Fruit fly (Drosophila melanogaster): ENCODE data around the gene cert.

cert gene

DNA sequence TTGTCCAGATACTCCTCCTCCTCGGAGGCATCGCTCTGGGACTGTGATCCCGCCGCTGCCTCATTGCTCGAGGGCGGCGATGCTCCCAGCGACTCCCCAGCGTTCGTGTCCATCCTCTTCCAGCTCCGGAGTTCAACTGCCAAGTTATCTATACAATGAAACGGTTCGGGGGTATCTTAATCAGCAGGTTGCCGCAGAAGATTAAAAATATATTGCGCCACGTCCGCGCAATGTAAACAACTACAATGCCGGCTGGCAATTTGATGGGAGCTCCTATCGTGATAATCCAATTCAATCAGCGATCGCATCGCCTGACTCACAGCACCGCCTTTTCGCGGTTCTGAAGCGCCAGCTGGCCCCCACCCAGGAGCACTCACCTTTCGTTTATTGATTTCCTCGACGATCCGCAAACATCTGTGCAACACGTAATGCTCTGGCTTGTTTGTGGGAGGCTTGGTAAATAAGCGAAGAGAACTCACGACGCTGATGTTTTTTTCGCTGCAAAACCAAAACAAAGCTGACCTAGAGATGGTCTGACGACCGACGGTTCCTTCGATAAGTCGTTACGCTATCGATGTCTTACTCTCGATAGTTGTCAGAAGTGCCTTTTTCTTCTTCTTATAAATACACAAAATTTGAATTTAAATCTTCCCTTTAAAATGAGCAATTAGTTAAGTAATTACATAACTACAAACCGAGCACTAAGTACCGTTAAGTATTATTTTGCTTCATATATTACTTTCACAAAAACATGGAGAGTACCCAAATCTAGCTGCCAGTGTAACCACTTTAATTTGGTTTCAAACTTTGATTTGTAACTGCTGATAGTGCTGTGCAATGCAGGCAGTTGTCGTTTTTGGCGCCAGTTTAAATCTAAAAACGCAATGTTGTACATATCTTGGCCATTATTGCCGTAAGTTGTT lies at the start of gene cert:
TSS of gene cert (minus strand) at position 535 of the 923 bp plus-strand sequence.
- TF ChIP-seq Ets96B (tag; optimal IDR thresholded peaks at IDR 0.05) (no peak), dsx (GFP tag; optimal IDR thresholded peaks at IDR 0.05; ENCODE audit: poor library complexity, severe bottlenecking) (no peak), Sox102F (GFP tag; optimal IDR thresholded peaks at IDR 0.05) (peak; percentile 40), eg (GFP tag; IDR thresholded peaks at IDR 0.05) (no peak), CG6276 (GFP tag; optimal IDR thresholded peaks at IDR 0.05) (no peak), spab (GFP tag; optimal IDR thresholded peaks at IDR 0.05) (no peak), CG15336 (GFP tag; IDR thresholded peaks at IDR 0.05) (no peak), CG3919 (GFP tag; optimal IDR thresholded peaks at IDR 0.05) (peak; percentile 63), CG34406 (GFP tag; optimal IDR thresholded peaks at IDR 0.05) (peak; percentile 36), lz (GFP tag; optimal IDR thresholded peaks at IDR 0.05) (peak; percentile 10), Hr38 (GFP tag; optimal IDR thresholded peaks at IDR 0.05) (no peak), Smox (GFP tag; optimal IDR thresholded peaks at IDR 0.05) (no peak), CG7368 (GFP tag; optimal IDR thresholded peaks at IDR 0.05) (peak; percentile 40), CG10631 (GFP tag; optimal IDR thresholded peaks at IDR 0.05) (peak; percentile 30), Blimp-1 (GFP tag; optimal IDR thresholded peaks at IDR 0.05) (peak; percentile 24), Eip78C (GFP tag) (peak; percentile 78), CG6792 (GFP tag; optimal IDR thresholded peaks at IDR 0.05) (peak; percentile 32), vri (GFP tag; optimal IDR thresholded peaks at IDR 0.05) (peak; percentile 88), Met (GFP tag; optimal IDR thresholded peaks at IDR 0.05) (peak; percentile 39), svp (GFP tag) (peak; percentile 95), CG11294 (GFP tag; IDR thresholded peaks at IDR 0.05) (no peak), Eip93F (GFP tag; optimal IDR thresholded peaks at IDR 0.05) (no peak), CG6163 (GFP tag; IDR thresholded peaks at IDR 0.05) (0 out of 3 replicates have a peak, but pooled peaks have one; percentile 30), CG6808 (GFP tag; optimal IDR thresholded peaks at IDR 0.05) (peak; percentile 3), ss (GFP tag; optimal IDR thresholded peaks at IDR 0.05) (peak in 1 of 2 experiments; percentile 49), Hr39 (GFP tag; optimal IDR thresholded peaks at IDR 0.05) (peak; percentile 25), net (GFP tag; optimal IDR thresholded peaks at IDR 0.05) (peak; percentile 21), OdsH (GFP tag; optimal IDR thresholded peaks at IDR 0.05) (peak; percentile 6), topi (GFP tag; optimal IDR thresholded peaks at IDR 0.05) (no peak), CG8119 (GFP tag; IDR thresholded peaks at IDR 0.05) (no peak), dac (GFP tag; optimal IDR thresholded peaks at IDR 0.05) (no peak), CG6854 (GFP tag; optimal IDR thresholded peaks at IDR 0.05) (peak; percentile 55), CG3032 (tag; optimal IDR thresholded peaks at IDR 0.05) (peak; percentile 13), CG9139 (GFP tag; optimal IDR thresholded peaks at IDR 0.05) (no peak), acj6 (GFP tag; optimal IDR thresholded peaks at IDR 0.05) (no peak), esn (GFP tag; optimal IDR thresholded peaks at IDR 0.05) (peak; percentile 53), pdm3 (GFP tag; optimal IDR thresholded peaks at IDR 0.05) (peak; percentile 37), fkh (GFP tag; optimal IDR thresholded peaks at IDR 0.05) (peak; percentile 86), cyc (GFP tag; optimal IDR thresholded peaks at IDR 0.05) (peak; percentile 9), CG11762 (GFP tag; optimal IDR thresholded peaks at IDR 0.05; ENCODE audit: insufficient read depth) (no peak), Lpt (GFP tag; optimal IDR thresholded peaks at IDR 0.05) (no peak), Eip75B (GFP tag; optimal IDR thresholded peaks at IDR 0.05) (peak; percentile 52), fd59A (GFP tag; optimal IDR thresholded peaks at IDR 0.05) (no peak), CG16779 (tag; optimal IDR thresholded peaks at IDR 0.05) (no peak), fd85E (GFP tag; optimal IDR thresholded peaks at IDR 0.05) (no peak), CG32006 (GFP tag; optimal IDR thresholded peaks at IDR 0.05) (peak; percentile 5), CG8632 (GFP tag; optimal IDR thresholded peaks at IDR 0.05) (peak; percentile 51), CG8319 (GFP tag; optimal IDR thresholded peaks at IDR 0.05) (no peak), Gug (GFP tag; IDR thresholded peaks at IDR 0.05) (no peak), Ets21C (GFP tag; optimal IDR thresholded peaks at IDR 0.05) (peak; percentile 31)

All from whole organism, prepupa.